Worm (Caenorhabditis elegans) whole organism, L4/young adult: ENCODE results near the gene Y45G12C.10.

Experiments used
- W03F9.2 ChIP-seq: fragments of 150-350 bp; optimal IDR thresholded peaks from 2 replicates; lab custom pipeline; 2014; ENCODE audit warnings: missing biosample characterization, missing genetic modification characterization
- dao-5 ChIP-seq: sonication (generic microtip); optimal IDR thresholded peaks from 2 replicates; lab custom pipeline; 2016; ENCODE audit warnings: missing genotype, missing genetic modification characterization, moderate library complexity, missing compliant biosample characterization
- him-1 ChIP-seq: sonication (generic microtip); optimal IDR thresholded peaks from 2 replicates; lab custom pipeline; 2016; ENCODE audit warnings: missing genotype, missing genetic modification reagents, missing genetic modification characterization, missing compliant biosample characterization

DNA sequence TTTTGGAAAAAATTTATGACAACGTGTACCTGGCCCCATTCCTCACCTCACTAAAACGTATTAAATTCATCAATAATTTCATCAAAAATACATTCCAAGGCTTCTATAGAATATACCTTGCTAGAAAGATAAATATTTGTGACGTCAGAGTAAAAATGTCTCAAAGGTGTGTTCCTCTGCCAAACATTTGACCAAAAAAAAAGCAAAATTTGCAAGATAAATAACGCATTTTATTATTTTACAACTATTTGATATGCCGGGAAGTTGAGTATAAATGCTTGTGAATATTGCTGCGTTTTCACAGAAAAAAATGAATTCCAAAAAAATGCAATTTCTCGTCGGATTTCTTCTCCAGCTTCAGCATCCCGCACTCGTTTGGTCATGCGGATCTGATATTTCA lies 44.4 kb upstream of the Y45G12C.10 start, which contains the start of gene C29G2.3:
- TF ChIP-seq dao-5 (tag; lab: Kevin White, UChicago) (no peak), him-1 (tag; lab: Kevin White, UChicago) (no peak), W03F9.2 (tag; lab: Kevin White, UChicago) (no peak)
